Worm (Caenorhabditis elegans): Measurements from ENCODE around the gene ugt-13.

- TF ChIP-seq F49E8.2 (tag; optimal IDR thresholded peaks at IDR 0.05; ENCODE audit: borderline replicate concordance) (no peak), nhr-10 (tag; optimal IDR thresholded peaks at IDR 0.05) (no peak), ama-1 (optimal IDR thresholded peaks at IDR 0.05) (no peak), lin-15B (tag; optimal IDR thresholded peaks at IDR 0.05) (no peak), nhr-28 (tag; optimal IDR thresholded peaks at IDR 0.05) (no peak), nhr-237 (tag; optimal IDR thresholded peaks at IDR 0.05) (no peak), jun-1 (tag; optimal IDR thresholded peaks at IDR 0.05) (no peak), fos-1 (tag; optimal IDR thresholded peaks at IDR 0.05) (no peak), daf-8 (GFP tag; IDR thresholded peaks at IDR 0.05) (no peak), mdl-1 (tag; optimal IDR thresholded peaks at IDR 0.05) (no peak)
These were observed 41.1 kb upstream of the ugt-13 start for ce11 chrV:4867535-4867934.

Data from whole organism, L4 larva.